Worm (Caenorhabditis elegans) whole organism, L3 larva: ENCODE data around the gene ptp-4A2.

Experiments
- ZK546.5 ChIP-seq: sonication (generic microtip); optimal IDR thresholded peaks from 2 replicates; lab custom pipeline; 2017; ENCODE audit warnings: missing biosample characterization, missing genetic modification characterization
- ama-1 ChIP-seq: fragments of 150-350 bp; optimal IDR thresholded peaks from 2 replicates; lab custom pipeline; 2018
- elt-2 ChIP-seq: sonication (generic microtip); optimal IDR thresholded peaks from 2 replicates; lab custom pipeline; 2016; ENCODE audit warnings: missing genetic modification reagents, mild to moderate bottlenecking, missing genetic modification characterization, missing compliant biosample characterization
- fkh-10 ChIP-seq: sonication (generic microtip); optimal IDR thresholded peaks from 2 replicates; lab custom pipeline; 2017; ENCODE audit warnings: missing biosample characterization, missing genetic modification reagents, missing genetic modification characterization
- mdl-1 ChIP-seq: fragments of 150-350 bp; optimal IDR thresholded peaks from 2 replicates; lab custom pipeline; 2014; ENCODE audit warnings: missing biosample characterization, missing genetic modification characterization
- nfya-1 ChIP-seq: sonication (generic microtip); optimal IDR thresholded peaks from 2 replicates; lab custom pipeline; 2017; ENCODE audit warnings: missing genetic modification characterization, mild to moderate bottlenecking, missing compliant biosample characterization, antibody characterized with exemption, moderate library complexity; ENCODE audit not compliant: insufficient read depth
- nhr-77 ChIP-seq: fragments of 150-350 bp; optimal IDR thresholded peaks from 2 replicates; lab custom pipeline; 2014; ENCODE audit warnings: missing biosample characterization, missing genetic modification characterization
- pha-4 ChIP-seq: fragments of 150-350 bp; optimal IDR thresholded peaks from 2 replicates; lab custom pipeline; 2014; ENCODE audit warnings: missing biosample characterization, missing genetic modification reagents, missing genetic modification characterization
- pqm-1 ChIP-seq: fragments of 150-350 bp; optimal IDR thresholded peaks from 2 replicates; lab custom pipeline; 2017; ENCODE audit warnings: missing biosample characterization, missing genetic modification characterization, inconsistent platforms
- tbx-2 ChIP-seq: sonication (generic microtip); optimal IDR thresholded peaks from 2 replicates; lab custom pipeline; 2016; ENCODE audit warnings: mild to moderate bottlenecking, missing genetic modification characterization, missing compliant biosample characterization
- unc-39 ChIP-seq: sonication (generic microtip); optimal IDR thresholded peaks from 4 replicates; lab custom pipeline; 2017; ENCODE audit warnings: missing biosample characterization, missing genetic modification characterization
- ztf-11 ChIP-seq: fragments of 150-350 bp; optimal IDR thresholded peaks from 2 replicates; lab custom pipeline; 2014; ENCODE audit warnings: missing biosample characterization, missing genetic modification characterization

DNA sequence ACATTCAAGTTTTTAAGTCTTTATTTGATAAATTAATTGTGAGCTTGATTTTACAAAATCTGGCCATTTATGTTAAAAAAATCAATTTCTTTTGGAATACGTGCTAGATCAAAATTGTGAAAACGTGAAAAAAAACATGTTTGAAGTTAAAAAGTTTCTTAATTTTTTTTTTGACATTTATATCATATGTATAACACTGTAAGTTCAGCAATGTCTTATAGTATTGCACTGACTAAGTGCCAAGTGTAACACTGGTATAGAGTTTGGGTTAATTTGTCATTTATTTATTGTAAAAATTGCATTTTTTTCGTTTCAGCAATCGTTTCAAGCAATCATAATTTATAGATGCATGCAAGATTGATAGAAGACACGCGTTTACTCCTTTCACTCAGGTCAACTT is 5.2 kb downstream of the ptp-4A2 start:
- TF ChIP-seq unc-39 (tag; lab: Kevin White, UChicago) (no peak), pha-4 (tag; lab: Kevin White, UChicago) (no peak), ZK546.5 (tag; lab: Kevin White, UChicago) (no peak), mdl-1 (tag; lab: Kevin White, UChicago) (no peak), tbx-2 (tag; lab: Kevin White, UChicago) (no peak), pqm-1 (tag; lab: Kevin White, UChicago) (no peak), elt-2 (tag; lab: Kevin White, UChicago) (no peak), ama-1 (lab: Kevin White, UChicago) (no peak), nhr-77 (tag; lab: Kevin White, UChicago) (no peak), ztf-11 (tag; lab: Kevin White, UChicago) (no peak), fkh-10 (GFP tag; lab: Kevin White, UChicago) (no peak), nfya-1 (tag; lab: Kevin White, UChicago) (no peak)
